Fruit fly (Drosophila melanogaster): ENCODE data around the gene CG9287.

DNA sequence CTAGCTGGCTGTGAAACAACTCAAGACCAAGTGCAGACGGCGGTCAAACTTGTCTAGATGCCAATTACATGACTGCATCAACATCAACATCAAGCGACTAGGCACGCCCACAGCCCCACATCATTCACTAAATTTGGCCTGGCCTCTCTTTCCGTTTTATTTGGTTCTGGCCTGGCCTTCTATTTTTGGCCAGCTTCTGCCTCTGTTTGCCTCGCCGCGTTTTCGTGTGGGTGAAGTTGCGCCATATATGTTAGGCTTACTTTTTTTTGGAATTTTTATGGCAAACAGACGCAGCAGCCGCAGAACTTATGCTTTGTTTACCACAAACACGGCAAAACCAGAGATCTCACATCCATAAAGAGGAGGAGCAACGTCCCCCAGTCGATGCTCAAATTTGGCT, 35.8 kb upstream of the CG9287 start:
- TF ChIP-seq CG8478 (optimal IDR thresholded peaks at IDR 0.05) (no peak), CTCF (optimal IDR thresholded peaks at IDR 0.05) (no peak)

Data from S2 (cell line).